Worm (Caenorhabditis elegans) whole organism, L3 larva: ENCODE data around the gene M199.8.
"Not testable (repeated sequence)": the region's sequence is repeated elsewhere in the genome, so short reads cannot be mapped to it uniquely, and the experiment has no call there.

Source experiments
- R02D3.7 ChIP-seq: fragments of 150-350 bp; optimal IDR thresholded peaks from 2 replicates; lab custom pipeline; 2014; ENCODE audit warnings: missing biosample characterization, missing genetic modification characterization
- ZK546.5 ChIP-seq: sonication (generic microtip); optimal IDR thresholded peaks from 2 replicates; lab custom pipeline; 2017; ENCODE audit warnings: missing biosample characterization, missing genetic modification characterization
- aly-2 ChIP-seq: fragments of 150-350 bp; optimal IDR thresholded peaks from 2 replicates; lab custom pipeline; 2014; ENCODE audit warnings: missing biosample characterization, missing genetic modification characterization
- ama-1 ChIP-seq: fragments of 150-350 bp; optimal IDR thresholded peaks from 2 replicates; lab custom pipeline; 2018
- ceh-82 ChIP-seq: fragments of 150-350 bp; optimal IDR thresholded peaks from 2 replicates; lab custom pipeline; 2014; ENCODE audit warnings: missing biosample characterization, missing genetic modification characterization
- ceh-9 ChIP-seq: sonication (generic microtip); optimal IDR thresholded peaks from 2 replicates; lab custom pipeline; 2018; ENCODE audit warnings: missing biosample characterization, missing genetic modification characterization
- egl-27 ChIP-seq: sonication (generic microtip); optimal IDR thresholded peaks from 4 replicates; lab custom pipeline; 2017; ENCODE audit warnings: missing biosample characterization, missing genetic modification reagents, missing genetic modification characterization
- egl-5 ChIP-seq: fragments of 150-350 bp; optimal IDR thresholded peaks from 2 replicates; lab custom pipeline; 2017; ENCODE audit warnings: missing biosample characterization, missing genetic modification reagents, missing genetic modification characterization, inconsistent platforms
- elt-1 ChIP-seq: fragments of 150-350 bp; optimal IDR thresholded peaks from 2 replicates; lab custom pipeline; 2014; ENCODE audit warnings: missing biosample characterization, missing genetic modification characterization
- fkh-2 ChIP-seq: fragments of 150-350 bp; optimal IDR thresholded peaks from 2 replicates; lab custom pipeline; 2014; ENCODE audit warnings: missing biosample characterization, missing genetic modification reagents, missing genetic modification characterization
- fos-1 ChIP-seq: fragments of 150-350 bp; optimal IDR thresholded peaks from 2 replicates; lab custom pipeline; 2014; ENCODE audit warnings: missing biosample characterization, missing genetic modification characterization
- hmg-11 ChIP-seq: sonication (generic microtip); optimal IDR thresholded peaks from 2 replicates; lab custom pipeline; 2016; ENCODE audit warnings: missing genetic modification characterization, missing compliant biosample characterization
- lin-15B ChIP-seq: fragments of 150-350 bp; optimal IDR thresholded peaks from 2 replicates; lab custom pipeline; 2014; ENCODE audit warnings: missing biosample characterization, missing genetic modification characterization
- lsy-12 ChIP-seq: sonication (generic microtip); optimal IDR thresholded peaks from 2 replicates; lab custom pipeline; 2016; ENCODE audit warnings: mild to moderate bottlenecking, missing genetic modification characterization, missing compliant biosample characterization
- mdl-1 ChIP-seq: fragments of 150-350 bp; optimal IDR thresholded peaks from 2 replicates; lab custom pipeline; 2014; ENCODE audit warnings: missing biosample characterization, missing genetic modification characterization
- mml-1 ChIP-seq: fragments of 150-350 bp; sonication (generic microtip); optimal IDR thresholded peaks from 3 replicates; lab custom pipeline; 2014; ENCODE audit warnings: missing biosample characterization, missing genetic modification characterization
- nhr-11 ChIP-seq: fragments of 150-350 bp; optimal IDR thresholded peaks from 2 replicates; lab custom pipeline; 2014; ENCODE audit warnings: missing biosample characterization, missing genetic modification characterization
- nhr-12 ChIP-seq: fragments of 150-350 bp; optimal IDR thresholded peaks from 2 replicates; lab custom pipeline; 2014; ENCODE audit warnings: missing biosample characterization, missing genetic modification characterization
- nhr-237 ChIP-seq: fragments of 150-350 bp; optimal IDR thresholded peaks from 2 replicates; lab custom pipeline; 2014; ENCODE audit warnings: missing biosample characterization, missing genetic modification characterization
- nhr-67 ChIP-seq: fragments of 150-350 bp; optimal IDR thresholded peaks from 2 replicates; lab custom pipeline; 2014; ENCODE audit warnings: missing biosample characterization, missing genetic modification characterization
- nhr-76 ChIP-seq: fragments of 150-350 bp; sonication (generic microtip); optimal IDR thresholded peaks from 5 replicates; lab custom pipeline; 2014; ENCODE audit warnings: missing biosample characterization, missing genetic modification characterization
- nhr-77 ChIP-seq: fragments of 150-350 bp; optimal IDR thresholded peaks from 2 replicates; lab custom pipeline; 2014; ENCODE audit warnings: missing biosample characterization, missing genetic modification characterization
- pha-4 ChIP-seq: fragments of 150-350 bp; optimal IDR thresholded peaks from 2 replicates; lab custom pipeline; 2014; ENCODE audit warnings: missing biosample characterization, missing genetic modification reagents, missing genetic modification characterization
- pqm-1 ChIP-seq: fragments of 150-350 bp; optimal IDR thresholded peaks from 2 replicates; lab custom pipeline; 2017; ENCODE audit warnings: missing biosample characterization, missing genetic modification characterization, inconsistent platforms
- skn-1 ChIP-seq: fragments of 150-350 bp; optimal IDR thresholded peaks from 2 replicates; lab custom pipeline; 2014; ENCODE audit warnings: missing biosample characterization, missing genetic modification characterization
- snpc-4 ChIP-seq: fragments of 150-350 bp; optimal IDR thresholded peaks from 2 replicates; lab custom pipeline; 2014; ENCODE audit warnings: missing biosample characterization, missing genetic modification characterization
- tbx-2 ChIP-seq: sonication (generic microtip); optimal IDR thresholded peaks from 2 replicates; lab custom pipeline; 2016; ENCODE audit warnings: mild to moderate bottlenecking, missing genetic modification characterization, missing compliant biosample characterization
- unc-62 ChIP-seq: fragments of 150-350 bp; sonication (generic microtip); optimal IDR thresholded peaks from 4 replicates; lab custom pipeline; 2014; ENCODE audit warnings: missing biosample characterization, missing genetic modification reagents, missing genetic modification characterization
- zag-1 ChIP-seq: fragments of 150-350 bp; optimal IDR thresholded peaks from 2 replicates; lab custom pipeline; 2014; ENCODE audit warnings: missing biosample characterization, missing genetic modification characterization
- ztf-4 ChIP-seq: fragments of 150-350 bp; optimal IDR thresholded peaks from 2 replicates; lab custom pipeline; 2014; ENCODE audit warnings: missing biosample characterization, missing genetic modification characterization

The M199.8 gene

DNA sequence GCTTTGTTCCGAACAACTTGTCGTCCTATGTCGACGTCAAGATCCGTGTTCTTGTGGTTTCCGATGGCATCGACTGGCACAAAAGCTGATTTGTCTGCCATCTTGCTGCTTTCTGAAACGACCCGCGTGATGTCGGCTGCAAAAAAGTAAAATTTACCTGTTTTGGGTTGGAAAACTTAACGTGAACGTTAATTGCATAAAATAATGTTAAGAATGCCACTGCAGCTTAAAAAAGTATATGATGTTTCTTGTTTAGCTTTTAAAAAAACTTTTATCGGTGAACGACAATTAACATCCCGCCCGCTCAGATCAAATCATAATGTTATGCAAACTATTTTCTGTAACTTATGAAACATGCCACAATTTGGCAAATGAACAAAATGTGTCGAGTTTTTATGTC, at the start of gene M199.8:
Gene M199.8 (minus strand): TSS at position 101 of the 400 bp plus-strand sequence.
- TF ChIP-seq nhr-12; skn-1; aly-2 (tag; lab: Kevin White, UChicago): not testable (repeated sequence)

DNA sequence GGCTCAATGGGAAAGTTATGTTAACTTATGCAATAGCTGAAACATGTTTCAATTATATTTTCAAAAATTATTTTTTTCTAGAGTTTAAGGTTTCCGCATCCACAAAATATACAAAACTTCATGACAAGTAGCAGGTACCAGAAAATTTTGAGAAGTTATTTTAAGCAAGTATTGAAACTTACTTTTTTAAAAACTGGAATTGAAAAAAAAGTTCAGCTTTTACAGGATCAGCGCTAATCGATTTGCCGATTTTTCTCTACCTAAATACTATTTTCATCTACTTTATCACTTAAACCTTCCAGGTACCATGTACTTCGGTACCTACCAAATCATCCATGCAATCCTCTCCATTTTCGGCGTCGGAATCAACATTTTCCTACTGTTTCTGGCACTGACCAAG, 45.8 kb upstream of the M199.8 start, which contains the start of gene srd-23:
Gene srd-23 (plus strand): TSS at position 301 of the 400 bp plus-strand sequence.
- TF ChIP-seq skn-1 (no peak), nhr-11 (tag; lab: Kevin White, UChicago) (no peak), lsy-12 (tag; lab: Kevin White, UChicago) (no peak), egl-27 (tag; lab: Kevin White, UChicago) (no peak), aly-2 (tag; lab: Kevin White, UChicago) (no peak), ceh-82 (no peak), fkh-2 (no peak), ceh-9 (tag; lab: Kevin White, UChicago) (no peak), hmg-11 (tag; lab: Kevin White, UChicago) (no peak), tbx-2 (no peak), elt-1 (tag; lab: Kevin White, UChicago) (no peak), mml-1 (tag; lab: Kevin White, UChicago) (no peak)

- TF ChIP-seq fkh-2, result no peak
- no peak for TF ChIP-seq mdl-1 (tag; lab: Kevin White, UChicago)
These were observed 41.8 kb upstream of the M199.8 start, which contains the start of gene Y40H7A.4 for ce11 chrIV:15175487-15176128. Gene Y40H7A.4 (minus strand): TSS chrIV:15175537.

DNA sequence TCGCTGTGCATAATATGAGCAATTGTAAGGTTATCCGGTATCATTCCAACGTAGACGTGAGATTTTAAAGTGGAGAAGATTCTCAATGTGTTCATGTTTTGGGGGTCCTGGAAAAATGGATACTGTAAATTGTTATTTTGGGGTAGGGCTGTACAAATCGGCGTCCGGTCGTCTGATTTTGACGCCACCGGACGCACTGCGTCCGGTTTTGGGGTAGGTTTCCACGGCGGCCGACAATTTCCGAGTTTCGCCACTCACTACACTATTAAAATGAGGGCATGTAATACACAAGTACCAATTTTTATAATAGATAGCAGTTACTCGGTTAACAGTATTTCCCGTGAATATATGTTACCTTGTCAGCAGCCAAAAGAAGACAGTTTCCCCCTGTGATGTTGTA, 34.6 kb upstream of the M199.8 start:
- no peak for TF ChIP-seq nhr-67 (tag; lab: Kevin White, UChicago)
- TF ChIP-seq snpc-4 (tag; lab: Kevin White, UChicago), result no peak
- TF ChIP-seq egl-5 (tag; lab: Kevin White, UChicago), result no peak
- no peak for TF ChIP-seq nhr-77 (tag; lab: Kevin White, UChicago)

ce11 chrIV:15165602-15166001, 31.8 kb upstream of the M199.8 start:
- no peak for TF ChIP-seq mml-1 (tag; lab: Kevin White, UChicago)
- no peak for TF ChIP-seq aly-2 (tag; lab: Kevin White, UChicago)
- TF ChIP-seq pqm-1 (tag; lab: Kevin White, UChicago), result no peak
- no peak for TF ChIP-seq nhr-237 (tag; lab: Kevin White, UChicago)
- no peak for TF ChIP-seq ZK546.5 (tag; lab: Kevin White, UChicago)
- TF ChIP-seq snpc-4 (tag; lab: Kevin White, UChicago), result no peak
- TF ChIP-seq, all 47 proteins: peak for 0

ce11 chrIV:15147104-15147503, 13.3 kb upstream of the M199.8 start, which contains the start of gene str-78:
Gene str-78 (minus strand): TSS chrIV:15147204.
- TF ChIP-seq unc-62 (no peak), nhr-77 (tag; lab: Kevin White, UChicago) (no peak), R02D3.7 (tag; lab: Kevin White, UChicago) (no peak), ceh-9 (tag; lab: Kevin White, UChicago) (no peak), elt-1 (tag; lab: Kevin White, UChicago) (no peak), skn-1 (no peak), hmg-11 (tag; lab: Kevin White, UChicago) (no peak), nhr-76 (no peak), ZK546.5 (tag; lab: Kevin White, UChicago) (no peak), ama-1 (lab: Kevin White, UChicago) (no peak), pqm-1 (tag; lab: Kevin White, UChicago) (no peak), lin-15B (no peak)

DNA sequence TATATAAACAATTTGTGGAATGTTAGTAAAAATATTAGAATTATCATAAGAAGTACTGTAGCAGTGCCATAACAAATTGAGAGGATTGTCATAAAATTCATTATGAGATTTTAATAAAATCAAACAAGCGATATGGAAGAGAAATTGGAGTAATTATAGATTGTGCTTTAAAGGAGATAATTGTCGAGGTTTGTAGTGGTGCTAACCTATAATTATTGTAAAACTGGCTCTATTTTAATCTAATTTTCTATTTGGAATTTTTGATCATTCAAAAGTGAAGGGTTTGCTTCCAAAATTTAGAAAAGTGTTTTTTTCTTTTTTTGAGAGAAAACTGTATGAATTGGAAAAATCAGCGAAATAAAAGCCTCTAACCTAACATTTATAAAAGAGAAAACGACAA, 7.0 kb upstream of the M199.8 start, which contains the start of gene srg-51:
Gene srg-51 (minus strand): TSS at position 101 of the 400 bp plus-strand sequence.
- TF ChIP-seq snpc-4 (tag; lab: Kevin White, UChicago) (no peak), fos-1 (tag; lab: Kevin White, UChicago) (no peak), ztf-4 (no peak), pha-4 (tag; lab: Kevin White, UChicago) (no peak), nhr-77 (tag; lab: Kevin White, UChicago) (no peak), lsy-12 (tag; lab: Kevin White, UChicago) (no peak), zag-1 (no peak)
